Worm (Caenorhabditis elegans): ENCODE data around the gene nhr-66.

- TF ChIP-seq fkh-10 (GFP tag; optimal IDR thresholded peaks at IDR 0.05) (no peak), nhr-11 (tag; optimal IDR thresholded peaks at IDR 0.05) (no peak), pag-3 (tag; optimal IDR thresholded peaks at IDR 0.05; ENCODE audit: borderline replicate concordance) (no peak), pha-4 (tag; optimal IDR thresholded peaks at IDR 0.05) (no peak), fkh-6 (tag; optimal IDR thresholded peaks at IDR 0.05) (no peak), pqm-1 (tag; optimal IDR thresholded peaks at IDR 0.05) (no peak), ahr-1 (tag; optimal IDR thresholded peaks at IDR 0.05) (no peak), ama-1 (optimal IDR thresholded peaks at IDR 0.05) (no peak), dve-1 (tag; optimal IDR thresholded peaks at IDR 0.05) (no peak), odd-2 (tag; optimal IDR thresholded peaks at IDR 0.05) (no peak)
These were observed 35.3 kb downstream of the nhr-66 start, which contains the start of gene glrx-22 for ce11 chrIV:8201133-8201532.

Measured in whole organism, late embryonic.